Worm (Caenorhabditis elegans) whole organism, midembryonic: ENCODE data around the gene C35B1.9.

Experiments
- T22C8.4 ChIP-seq: fragments of 200-800 bp; sonication (Bioruptor generic); IDR thresholded peaks from 2 replicates; pipeline ENCODE4 v1.3.6; 2022; ENCODE audit warnings: missing genetic modification characterization, missing compliant biosample characterization
- cog-1 ChIP-seq: sonication (generic microtip); optimal IDR thresholded peaks from 2 replicates; lab custom pipeline; 2016; ENCODE audit warnings: missing genetic modification characterization, missing compliant biosample characterization
- flt-1 ChIP-seq: fragments of 200-800 bp; sonication (Bioruptor generic); IDR thresholded peaks from 2 replicates; pipeline ENCODE4 v1.3.6; 2022; ENCODE audit warnings: missing genetic modification characterization, missing compliant biosample characterization
- klf-2 ChIP-seq: fragments of 200-800 bp; sonication (Bioruptor generic); conservative IDR thresholded peaks from 2 replicates; pipeline ENCODE4 v1.3.6; 2022; ENCODE audit warnings: missing genetic modification reagents, missing genetic modification characterization, missing compliant biosample characterization
- med-1 ChIP-seq: sonication (generic microtip); optimal IDR thresholded peaks from 2 replicates; lab custom pipeline; 2017; ENCODE audit warnings: missing genetic modification characterization, mild to moderate bottlenecking, missing compliant biosample characterization, antibody characterized with exemption, missing genetic modification reagents; ENCODE audit not compliant: insufficient read depth
- ref-1 ChIP-seq: fragments of 200-800 bp; sonication (Bioruptor generic); conservative IDR thresholded peaks from 2 replicates; pipeline ENCODE4 v1.3.6; 2022; ENCODE audit warnings: missing genetic modification reagents, missing genetic modification characterization, missing compliant biosample characterization
- tab-1 ChIP-seq: fragments of 200-800 bp; sonication (Bioruptor generic); IDR thresholded peaks from 2 replicates; pipeline ENCODE4 v1.3.6; 2022; ENCODE audit warnings: missing genetic modification characterization, missing compliant biosample characterization
- ztf-23 ChIP-seq: fragments of 200-800 bp; sonication (Bioruptor generic); IDR thresholded peaks from 2 replicates; pipeline ENCODE4 v1.3.6; 2022; ENCODE audit warnings: missing genetic modification reagents, missing genetic modification characterization, missing compliant biosample characterization
- ztf-29 ChIP-seq: fragments of 200-800 bp; sonication (Bioruptor generic); IDR thresholded peaks from 2 replicates; pipeline ENCODE4 v1.3.6; 2022; ENCODE audit warnings: missing genetic modification reagents, missing genetic modification characterization, missing compliant biosample characterization

C35B1.9 gene

ce11 chrIV:4082599-4082998 lies 1.9 kb upstream of the C35B1.9 start:
- TF ChIP-seq tab-1 (GFP tag; lab: Robert Waterston, UW) (no peak), klf-2 (no peak), ztf-29 (GFP tag; lab: Robert Waterston, UW) (no peak), ztf-23 (no peak), flt-1 (GFP tag; lab: Robert Waterston, UW) (no peak), med-1 (no peak), T22C8.4 (GFP tag; lab: Robert Waterston, UW) (no peak), cog-1 (tag; lab: Kevin White, UChicago) (no peak), ref-1 (GFP tag; lab: Robert Waterston, UW) (no peak)

ce11 chrIV:4079514-4079913 lies 1.2 kb downstream of the C35B1.9 start, which contains the start of gene C35B1.4:
TSS of gene C35B1.4 (plus strand) at chrIV:4079814.
- TF ChIP-seq ztf-23 (no peak), ref-1 (GFP tag; lab: Robert Waterston, UW) (no peak), ztf-29 (GFP tag; lab: Robert Waterston, UW) (no peak), flt-1 (GFP tag; lab: Robert Waterston, UW) (no peak)

- no peak for TF ChIP-seq ztf-23
Measured at ce11 chrIV:4078901-4079300, 1.8 kb downstream of the C35B1.9 start, which contains the start of gene C35B1.8. TSS of gene C35B1.8 (minus strand) at chrIV:4079001.

ce11 chrIV:4076690-4077295 lies 4.0 kb downstream of the C35B1.9 start:
- TF ChIP-seq ztf-29 (GFP tag; lab: Robert Waterston, UW): no peak
- no peak for TF ChIP-seq ref-1 (GFP tag; lab: Robert Waterston, UW)
- TF ChIP-seq flt-1 (GFP tag; lab: Robert Waterston, UW): 0 out of 2 replicates have a peak, but pooled peaks have one; percentile 26
- TF ChIP-seq klf-2: no peak
- 0 out of 2 replicates have a peak, but pooled peaks have one; percentile 38 for TF ChIP-seq tab-1 (GFP tag; lab: Robert Waterston, UW)

ce11 chrIV:4074610-4075009 lies 6.1 kb downstream of the C35B1.9 start, which contains the start of gene W03D2.9:
TSS of gene W03D2.9 (minus strand) at chrIV:4074710.
- TF ChIP-seq ref-1 (GFP tag; lab: Robert Waterston, UW): no peak

- TF ChIP-seq ztf-23: no peak
- no peak for TF ChIP-seq med-1
- no peak for TF ChIP-seq flt-1 (GFP tag; lab: Robert Waterston, UW)
- TF ChIP-seq T22C8.4 (GFP tag; lab: Robert Waterston, UW): no peak
- TF ChIP-seq ztf-29 (GFP tag; lab: Robert Waterston, UW): no peak
- TF ChIP-seq tab-1 (GFP tag; lab: Robert Waterston, UW): no peak
- TF ChIP-seq ref-1 (GFP tag; lab: Robert Waterston, UW): no peak
- no peak for TF ChIP-seq klf-2
- no peak for TF ChIP-seq cog-1 (tag; lab: Kevin White, UChicago)
Measured at ce11 chrIV:4072027-4072426, 8.7 kb downstream of the C35B1.9 start, which contains the start of gene pqn-75. TSS of gene pqn-75 (plus strand) at chrIV:4072327.

ce11 chrIV:4070810-4071209 lies 9.9 kb downstream of the C35B1.9 start:
- TF ChIP-seq ref-1 (GFP tag; lab: Robert Waterston, UW) (no peak), med-1 (no peak), flt-1 (GFP tag; lab: Robert Waterston, UW) (no peak), ztf-23 (0 out of 2 replicates have a peak, but pooled peaks have one; percentile 37), ztf-29 (GFP tag; lab: Robert Waterston, UW) (no peak)

ce11 chrIV:4068480-4068879 lies 12.3 kb downstream of the C35B1.9 start, which contains the start of gene fbxb-55:
TSS of gene fbxb-55 (plus strand) at chrIV:4068780.
- TF ChIP-seq med-1: no peak
- no peak for TF ChIP-seq ztf-29 (GFP tag; lab: Robert Waterston, UW)
- no peak for TF ChIP-seq ztf-23
- no peak for TF ChIP-seq klf-2
- no peak for TF ChIP-seq cog-1 (tag; lab: Kevin White, UChicago)
- TF ChIP-seq tab-1 (GFP tag; lab: Robert Waterston, UW): no peak
- no peak for TF ChIP-seq T22C8.4 (GFP tag; lab: Robert Waterston, UW)
- no peak for TF ChIP-seq ref-1 (GFP tag; lab: Robert Waterston, UW)
- TF ChIP-seq flt-1 (GFP tag; lab: Robert Waterston, UW): no peak

ce11 chrIV:4067336-4067735 lies 13.4 kb downstream of the C35B1.9 start:
- TF ChIP-seq cog-1 (tag; lab: Kevin White, UChicago): no peak
- TF ChIP-seq ztf-23: no peak
- no peak for TF ChIP-seq ref-1 (GFP tag; lab: Robert Waterston, UW)
- TF ChIP-seq ztf-29 (GFP tag; lab: Robert Waterston, UW): no peak
- no peak for TF ChIP-seq tab-1 (GFP tag; lab: Robert Waterston, UW)

ce11 chrIV:4063573-4063972 lies 17.2 kb downstream of the C35B1.9 start, which contains the start of gene ilys-6:
TSS of gene ilys-6 (minus strand) at chrIV:4063673.
- no peak for TF ChIP-seq cog-1 (tag; lab: Kevin White, UChicago)

ce11 chrIV:4055297-4055696 lies 25.4 kb downstream of the C35B1.9 start:
- TF ChIP-seq T22C8.4 (GFP tag; lab: Robert Waterston, UW) (no peak), cog-1 (tag; lab: Kevin White, UChicago) (no peak), ztf-29 (GFP tag; lab: Robert Waterston, UW) (no peak), klf-2 (no peak), ref-1 (GFP tag; lab: Robert Waterston, UW) (no peak), ztf-23 (no peak), flt-1 (GFP tag; lab: Robert Waterston, UW) (no peak), tab-1 (GFP tag; lab: Robert Waterston, UW) (no peak), med-1 (no peak)
